Worm (Caenorhabditis elegans): Measurements from ENCODE around the gene C18D11.6.

DNA sequence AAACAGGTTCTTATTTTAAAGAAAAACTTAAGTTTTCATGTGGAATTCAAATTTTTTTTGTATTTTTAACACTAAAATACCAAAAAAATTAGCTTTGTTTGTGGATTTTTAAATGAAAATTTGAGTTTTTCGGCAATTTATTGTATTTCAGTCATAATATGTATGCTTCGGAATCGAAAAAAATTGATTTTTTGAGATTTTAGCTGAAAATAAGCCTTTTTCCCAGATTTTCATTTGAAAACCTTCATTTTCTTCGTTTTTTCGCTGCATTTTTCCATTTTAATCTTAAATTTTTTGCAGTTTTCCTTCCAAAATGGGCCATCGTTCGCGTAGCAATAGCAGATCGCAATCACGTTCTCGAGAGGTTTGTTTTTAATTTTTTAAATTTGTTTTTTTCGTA is 15.8 kb downstream of the C18D11.6 start, which contains the start of gene rsp-8:
- TF ChIP-seq ZK546.5 (tag; optimal IDR thresholded peaks at IDR 0.05) = no peak
- TF ChIP-seq nhr-12 (tag; optimal IDR thresholded peaks at IDR 0.05) = no peak
- no peak for TF ChIP-seq egl-27 (tag; optimal IDR thresholded peaks at IDR 0.05)
- no peak for TF ChIP-seq aly-2 (tag; optimal IDR thresholded peaks at IDR 0.05)
- no peak for TF ChIP-seq pha-4 (tag; optimal IDR thresholded peaks at IDR 0.05)
- TF ChIP-seq ztf-11 (tag; optimal IDR thresholded peaks at IDR 0.05) = no peak
- no peak for TF ChIP-seq unc-62 (GFP tag; optimal IDR thresholded peaks at IDR 0.05)
- TF ChIP-seq pqm-1 (tag; optimal IDR thresholded peaks at IDR 0.05) = no peak
- TF ChIP-seq nhr-28 (tag; optimal IDR thresholded peaks at IDR 0.05) = no peak
- no peak for TF ChIP-seq hmg-11 (tag; optimal IDR thresholded peaks at IDR 0.05)
- TF ChIP-seq lin-39 (tag; optimal IDR thresholded peaks at IDR 0.05) = no peak
- TF ChIP-seq R02D3.7 (tag; optimal IDR thresholded peaks at IDR 0.05) = no peak

All from whole organism, L3 larva.